Worm (Caenorhabditis elegans): ENCODE measurements around the gene F35A5.8.

ce11 chrX:3802743-3803142 lies 521 bp downstream of the F35A5.8 start:
- TF ChIP-seq ceh-30 (tag; optimal IDR thresholded peaks at IDR 0.05): no peak
- TF ChIP-seq pha-2 (tag; optimal IDR thresholded peaks at IDR 0.05): no peak
- TF ChIP-seq nhr-11 (tag; optimal IDR thresholded peaks at IDR 0.05): no peak
- no peak for TF ChIP-seq ama-1 (optimal IDR thresholded peaks at IDR 0.05)
- no peak for TF ChIP-seq fkh-10 (GFP tag; optimal IDR thresholded peaks at IDR 0.05)
- TF ChIP-seq Y22D7AL.16 (tag; optimal IDR thresholded peaks at IDR 0.05): no peak
